Worm (Caenorhabditis elegans): ENCODE measurements around the gene bgnt-1.3.

DNA sequence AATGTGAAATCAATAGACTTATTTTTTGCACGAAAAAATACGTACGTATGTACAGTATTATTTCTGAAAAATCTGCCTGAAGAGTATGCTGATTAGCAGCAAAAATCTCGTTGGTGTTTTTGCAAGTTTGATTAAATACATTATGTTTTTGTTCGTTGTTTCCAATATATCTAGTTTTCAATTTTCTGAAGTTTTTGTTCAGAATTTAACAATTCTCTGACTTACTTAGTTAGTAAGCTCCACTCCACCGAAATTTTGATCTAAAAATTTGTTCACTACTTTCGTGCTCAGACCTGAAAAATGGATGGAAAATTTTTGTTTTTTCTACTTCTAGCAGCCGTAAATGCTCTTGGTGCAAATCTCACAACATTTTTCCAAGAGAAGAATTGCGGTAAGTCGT, 51.4 kb downstream of the bgnt-1.3 start, which contains the start of gene irld-26:
- TF ChIP-seq elt-2 (tag; optimal IDR thresholded peaks at IDR 0.05) (no peak), mml-1 (tag; optimal IDR thresholded peaks at IDR 0.05) (no peak), ZK546.5 (tag; optimal IDR thresholded peaks at IDR 0.05) (no peak), aly-2 (tag; optimal IDR thresholded peaks at IDR 0.05) (no peak)
